Fruit fly (Drosophila melanogaster) whole organism, embryonic: ENCODE measurements around the gene CG18234.
A peak's percentile ranks its signal among the peaks of the same experiment; 100 is the strongest.

ENCODE experiments used
- Atf-2 ChIP-seq: fragments of 200-800 bp; sonication (Bioruptor generic); optimal IDR thresholded peaks from 2 replicates; lab custom pipeline; 2016; ENCODE audit warnings: missing biosample characterization, missing genetic modification characterization
- Awh ChIP-seq: fragments of 200-800 bp; sonication (Bioruptor generic); IDR thresholded peaks from 2 replicates; pipeline ENCODE4, ENCODE4 v1.3.6; 2022; ENCODE audit warnings: missing biosample characterization, missing genetic modification characterization
- CG11247 ChIP-seq: fragments of 200-800 bp; sonication (Bioruptor generic); IDR thresholded peaks from 2 replicates; pipeline ENCODE4 v1.3.6; 2022; ENCODE audit warnings: missing biosample characterization, missing genetic modification characterization
- CG11398 ChIP-seq: fragments of 200-800 bp; sonication (Bioruptor generic); optimal IDR thresholded peaks from 2 replicates; lab custom pipeline; 2016; ENCODE audit warnings: missing biosample characterization, missing genetic modification characterization
- CG12155 ChIP-seq: fragments of 200-800 bp; sonication (Bioruptor generic); optimal IDR thresholded peaks from 3 replicates; lab custom pipeline; 2016; ENCODE audit warnings: missing biosample characterization, missing genetic modification characterization
- CG12769 ChIP-seq: fragments of 200-800 bp; sonication (Bioruptor generic); optimal IDR thresholded peaks from 2 replicates; lab custom pipeline; 2019; ENCODE audit warnings: missing biosample characterization, mild to moderate bottlenecking, missing genetic modification characterization, moderate library complexity
- CG13894 ChIP-seq: fragments of 200-800 bp; sonication (Bioruptor generic); optimal IDR thresholded peaks from 3 replicates; lab custom pipeline; 2018; ENCODE audit warnings: missing biosample characterization, mild to moderate bottlenecking, missing genetic modification characterization, moderate library complexity
- CG14050 ChIP-seq: fragments of 200-800 bp; sonication (Bioruptor generic); IDR thresholded peaks from 3 replicates; pipeline ENCODE4 v1.3.6; 2022; ENCODE audit warnings: missing biosample characterization, missing genetic modification characterization
- CG15011 ChIP-seq: fragments of 200-800 bp; sonication (Bioruptor generic); optimal IDR thresholded peaks from 3 replicates; lab custom pipeline; 2018; ENCODE audit warnings: missing biosample characterization, mild to moderate bottlenecking, missing genetic modification characterization
- CG17359 ChIP-seq: fragments of 200-800 bp; sonication (Bioruptor generic); optimal IDR thresholded peaks from 3 replicates; lab custom pipeline; 2018; ENCODE audit warnings: missing biosample characterization, mild to moderate bottlenecking, missing genetic modification characterization, moderate library complexity
- CG17802 ChIP-seq: fragments of 200-800 bp; sonication (Bioruptor generic); optimal IDR thresholded peaks from 2 replicates; lab custom pipeline; 2018; ENCODE audit warnings: missing biosample characterization, mild to moderate bottlenecking, missing genetic modification characterization, moderate library complexity
- CG30020 ChIP-seq: fragments of 200-800 bp; optimal IDR thresholded peaks from 2 replicates; lab custom pipeline; 2019; ENCODE audit warnings: missing biosample characterization, mild to moderate bottlenecking, missing genetic modification characterization, moderate library complexity
- CG3163 ChIP-seq: fragments of 200-800 bp; sonication (Bioruptor generic); optimal IDR thresholded peaks from 3 replicates; lab custom pipeline; 2016; ENCODE audit warnings: missing biosample characterization, missing genetic modification characterization
- CG4820 ChIP-seq: fragments of 200-800 bp; sonication (Bioruptor generic); optimal IDR thresholded peaks from 3 replicates; lab custom pipeline; 2016; ENCODE audit warnings: missing biosample characterization, missing genetic modification characterization
- CG9797 ChIP-seq: fragments of 200-800 bp; sonication (Bioruptor generic); optimal IDR thresholded peaks from 3 replicates; lab custom pipeline; 2018; ENCODE audit warnings: missing biosample characterization, mild to moderate bottlenecking, missing genetic modification characterization
- Chrac-16 ChIP-seq: fragments of 200-800 bp; sonication (Bioruptor generic); optimal IDR thresholded peaks from 3 replicates; lab custom pipeline; 2016; ENCODE audit warnings: missing biosample characterization, missing genetic modification characterization
- Dad ChIP-seq: fragments of 200-800 bp; sonication (Bioruptor generic); optimal IDR thresholded peaks from 3 replicates; lab custom pipeline; 2016; ENCODE audit warnings: missing biosample characterization, missing genetic modification characterization
- Deaf1 ChIP-seq: fragments of 200-800 bp; optimal IDR thresholded peaks from 3 replicates; lab custom pipeline; 2019; ENCODE audit warnings: missing biosample characterization, mild to moderate bottlenecking, missing genetic modification characterization, moderate library complexity
- Dll ChIP-seq: fragments of 200-800 bp; sonication (Bioruptor generic); IDR thresholded peaks from 4 replicates; pipeline ENCODE4 v1.3.6; 2022; ENCODE audit warnings: missing biosample characterization, missing genetic modification characterization; ENCODE audit not compliant: partially characterized antibody
- Dref ChIP-seq: fragments of 200-800 bp; sonication (Bioruptor generic); IDR thresholded peaks from 2 replicates; pipeline ENCODE4 v1.3.6; 2022; ENCODE audit warnings: missing biosample characterization, missing genetic modification characterization
- NFAT ChIP-seq: fragments of 200-800 bp; sonication (Bioruptor generic); IDR thresholded peaks from 2 replicates; pipeline ENCODE4 v1.3.6; 2022; ENCODE audit warnings: missing biosample characterization, missing genetic modification characterization
- Nf-YC ChIP-seq: fragments of 200-800 bp; optimal IDR thresholded peaks from 3 replicates; lab custom pipeline; 2019; ENCODE audit warnings: missing biosample characterization, mild to moderate bottlenecking, missing genetic modification characterization, moderate library complexity
- Optix ChIP-seq: fragments of 200-800 bp; sonication (Bioruptor generic); IDR thresholded peaks from 3 replicates; pipeline ENCODE4 v1.3.6; 2022; ENCODE audit warnings: missing biosample characterization, missing genetic modification characterization
- Poxn ChIP-seq: fragments of 200-800 bp; sonication (Bioruptor generic); IDR thresholded peaks from 2 replicates; pipeline ENCODE4 v1.3.6; 2022; ENCODE audit warnings: missing biosample characterization, missing genetic modification characterization
- Spps ChIP-seq: fragments of 200-800 bp; sonication (Bioruptor generic); optimal IDR thresholded peaks from 2 replicates; lab custom pipeline; 2018; ENCODE audit warnings: missing biosample characterization, mild to moderate bottlenecking, missing genetic modification characterization
- Stat92E ChIP-seq, 3 experiments: fragments of >200 bp in 2 of 3; fragments of 200-800 bp in 1 of 3; sonication (Bioruptor generic) in 1 of 3; optimal IDR thresholded peaks; 2 replicates each; lab custom pipeline; 2017 to 2019; ENCODE audit warnings: missing biosample characterization in 3 of 3, missing genetic modification characterization in 3 of 3, mild to moderate bottlenecking in 1 of 3, moderate library complexity in 1 of 3
- Usf ChIP-seq: fragments of 200-800 bp; sonication (Bioruptor generic); optimal IDR thresholded peaks from 2 replicates; lab custom pipeline; 2017; ENCODE audit warnings: missing genotype, missing biosample characterization, missing genetic modification characterization
- caup ChIP-seq: fragments of 200-800 bp; sonication (Bioruptor generic); optimal IDR thresholded peaks from 3 replicates; lab custom pipeline; 2017; ENCODE audit warnings: missing biosample characterization, mild to moderate bottlenecking, missing genetic modification characterization, moderate library complexity; ENCODE audit not compliant: severe bottlenecking
- chinmo ChIP-seq: fragments of 200-800 bp; sonication (Bioruptor generic); IDR thresholded peaks from 4 replicates; pipeline ENCODE4 v1.3.6; 2022; ENCODE audit warnings: missing biosample characterization, missing genetic modification characterization; ENCODE audit not compliant: partially characterized antibody
- dan ChIP-seq: fragments of 200-800 bp; sonication (Bioruptor generic); IDR thresholded peaks from 2 replicates; pipeline ENCODE4 v1.3.6; 2022; ENCODE audit warnings: missing biosample characterization, missing genetic modification characterization
- dati ChIP-seq: fragments of 200-800 bp; sonication (Bioruptor generic); IDR thresholded peaks from 2 replicates; pipeline ENCODE4 v1.3.6; 2022; ENCODE audit warnings: missing biosample characterization, missing genetic modification characterization
- dimm ChIP-seq: fragments of 200-800 bp; sonication (Bioruptor generic); IDR thresholded peaks from 2 replicates; pipeline ENCODE4 v1.3.6; 2022; ENCODE audit warnings: missing biosample characterization, missing genetic modification characterization
- dm ChIP-seq: fragments of 200-800 bp; sonication (Bioruptor generic); optimal IDR thresholded peaks from 3 replicates; lab custom pipeline; 2016; ENCODE audit warnings: missing biosample characterization, missing genetic modification characterization
- dpn ChIP-seq, 2 experiments: fragments of 200-800 bp; sonication (Bioruptor generic); optimal IDR thresholded peaks; 3 replicates each; lab custom pipeline; 2016; ENCODE audit warnings: missing biosample characterization in 2 of 2, missing genetic modification characterization in 2 of 2
- fd102C ChIP-seq: fragments of 200-800 bp; sonication (Bioruptor generic); optimal IDR thresholded peaks from 2 replicates; lab custom pipeline; 2018; ENCODE audit warnings: missing biosample characterization, mild to moderate bottlenecking, missing genetic modification characterization, moderate library complexity
- gce ChIP-seq: fragments of 200-800 bp; sonication (Bioruptor generic); IDR thresholded peaks from 3 replicates; pipeline ENCODE4 v1.3.6; 2022; ENCODE audit warnings: missing biosample characterization, missing genetic modification characterization
- gcm2 ChIP-seq: fragments of 200-800 bp; sonication (Bioruptor generic); optimal IDR thresholded peaks from 2 replicates; lab custom pipeline; 2016; ENCODE audit warnings: missing biosample characterization, missing genetic modification characterization
- ham ChIP-seq: fragments of 200-800 bp; sonication (Bioruptor generic); IDR thresholded peaks from 2 replicates; pipeline ENCODE4 v1.3.6; 2022; ENCODE audit warnings: missing biosample characterization, missing genetic modification characterization
- hth ChIP-seq: fragments of >200 bp; optimal IDR thresholded peaks from 2 replicates; lab custom pipeline; 2017; ENCODE audit warnings: inconsistent platforms
- kay ChIP-seq: fragments of 200-800 bp; sonication (Bioruptor generic); optimal IDR thresholded peaks from 2 replicates; lab custom pipeline; 2016; ENCODE audit warnings: missing biosample characterization, missing genetic modification characterization
- lola ChIP-seq, 3 experiments: fragments of >200 bp in 2 of 3; fragments of 200-800 bp in 1 of 3; sonication (Bioruptor generic) in 1 of 3; optimal IDR thresholded peaks; 2 replicates each; lab custom pipeline; 2017 to 2019; ENCODE audit warnings: missing biosample characterization in 3 of 3, missing genetic modification characterization in 3 of 3, mild to moderate bottlenecking in 1 of 3, moderate library complexity in 1 of 3
- luna ChIP-seq: fragments of 200-800 bp; sonication (Bioruptor generic); optimal IDR thresholded peaks from 2 replicates; lab custom pipeline; 2016; ENCODE audit warnings: missing biosample characterization, missing genetic modification characterization
- mam ChIP-seq: fragments of 200-800 bp; sonication (Bioruptor generic); optimal IDR thresholded peaks from 3 replicates; lab custom pipeline; 2016; ENCODE audit warnings: missing biosample characterization, missing genetic modification characterization
- nom ChIP-seq: fragments of 200-800 bp; sonication (Bioruptor generic); optimal IDR thresholded peaks from 2 replicates; lab custom pipeline; 2017; ENCODE audit warnings: missing biosample characterization, missing genetic modification characterization, mild to moderate bottlenecking, moderate library complexity, missing genetic modification reagents
- peb ChIP-seq: fragments of 200-800 bp; sonication (Bioruptor generic); IDR thresholded peaks from 2 replicates; pipeline ENCODE4 v1.3.6; 2022; ENCODE audit warnings: missing biosample characterization, missing genetic modification characterization
- rib ChIP-seq: fragments of 200-800 bp; sonication (Bioruptor generic); IDR thresholded peaks from 2 replicates; pipeline ENCODE4 v1.3.6; 2022; ENCODE audit warnings: missing biosample characterization, missing genetic modification characterization
- scrt ChIP-seq: fragments of 200-800 bp; sonication (Bioruptor generic); optimal IDR thresholded peaks from 2 replicates; lab custom pipeline; 2018; ENCODE audit warnings: missing biosample characterization, mild to moderate bottlenecking, missing genetic modification characterization, moderate library complexity
- slp2 ChIP-seq: fragments of 200-800 bp; sonication (Bioruptor generic); optimal IDR thresholded peaks from 2 replicates; lab custom pipeline; 2016; ENCODE audit warnings: missing biosample characterization, missing genetic modification characterization
- sqz ChIP-seq: fragments of 200-800 bp; sonication (Bioruptor generic); optimal IDR thresholded peaks from 3 replicates; lab custom pipeline; 2018; ENCODE audit warnings: missing biosample characterization, mild to moderate bottlenecking, missing genetic modification characterization
- twi ChIP-seq: fragments of 200-800 bp; optimal IDR thresholded peaks from 2 replicates; lab custom pipeline; 2019; ENCODE audit warnings: missing biosample characterization, mild to moderate bottlenecking, missing genetic modification characterization, moderate library complexity

CG18234 gene

DNA sequence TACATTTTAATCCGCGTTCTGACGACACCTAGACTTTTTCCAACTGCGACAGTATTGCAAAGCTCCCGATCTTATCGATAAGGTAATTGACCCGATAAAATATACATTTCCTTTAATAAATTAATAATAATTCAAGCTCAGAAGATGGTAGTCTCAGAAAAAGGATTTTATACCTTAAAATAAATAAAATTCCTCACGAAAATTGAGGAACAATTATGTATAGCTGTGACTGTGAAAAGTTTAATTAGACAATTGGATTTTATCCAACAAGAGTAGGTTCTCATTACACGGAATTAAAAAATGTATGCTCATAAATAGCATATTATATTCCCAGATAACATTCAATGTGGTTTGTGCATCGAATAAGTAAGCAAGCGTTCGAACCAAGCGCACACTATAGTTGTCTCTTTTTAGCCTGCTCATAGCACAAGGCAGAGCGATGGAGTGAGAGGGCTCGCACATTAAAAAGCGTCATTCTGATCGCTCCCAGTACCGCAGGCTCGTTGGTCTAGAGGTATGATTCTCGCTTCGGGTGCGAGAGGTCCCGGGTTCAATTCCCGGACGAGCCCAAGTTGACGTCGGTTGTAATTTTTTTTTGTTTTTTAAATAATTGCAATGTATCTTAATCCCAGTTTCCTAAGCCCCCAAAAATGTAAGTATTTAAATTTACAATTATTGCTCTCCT, 14.8 kb downstream of the CG18234 start, which contains the start of the genes CG13380 and CG4174 (continued):
- no peak for TF ChIP-seq fd102C (GFP tag; lab: Kevin White, UChicago)
- no peak for TF ChIP-seq Optix (GFP tag; lab: Robert Waterston, UW)
- TF ChIP-seq chinmo: peak; percentile 46; the same call in 2 of the 4 replicates
- TF ChIP-seq Stat92E (GFP tag; optimal IDR thresholded peaks at IDR 0.05; lab: Kevin White, UChicago): no peak
- TF ChIP-seq scrt (GFP tag; lab: Kevin White, UChicago): no peak
- no peak for TF ChIP-seq CG12155 (GFP tag; lab: Kevin White, UChicago)
- no peak for TF ChIP-seq hth (lab: Kevin White, UChicago)
- no peak for TF ChIP-seq CG30020 (tag; lab: Kevin White, UChicago)
- TF ChIP-seq slp2: no peak
- no peak for TF ChIP-seq Chrac-16 (GFP tag; lab: Kevin White, UChicago)
- peak; percentile 27; the same call in 1 of the 2 replicates for TF ChIP-seq Dref (GFP tag; lab: Robert Waterston, UW)
- no peak for TF ChIP-seq lola (GFP tag; optimal IDR thresholded peaks at IDR 0.05; lab: Kevin White, UChicago)
- TF ChIP-seq Dad: no peak
- TF ChIP-seq sqz (GFP tag; lab: Kevin White, UChicago): no peak
- peak in 1 of 2 experiments; percentile 21 for TF ChIP-seq dpn (GFP tag; optimal IDR thresholded peaks at IDR 0.05; lab: Kevin White, UChicago)
- TF ChIP-seq Spps: no peak
- no peak for TF ChIP-seq dati (GFP tag; lab: Robert Waterston, UW)
- no peak for TF ChIP-seq gce (GFP tag; lab: Robert Waterston, UW)
- TF ChIP-seq gcm2 (GFP tag; lab: Kevin White, UChicago): no peak
- no peak for TF ChIP-seq Nf-YC (tag; lab: Kevin White, UChicago)
- no peak for TF ChIP-seq CG17802
- peak; percentile 51; the same call in 1 of the 4 replicates for TF ChIP-seq Dll (GFP tag; lab: Robert Waterston, UW)
- TF ChIP-seq twi (tag; lab: Kevin White, UChicago): no peak
- TF ChIP-seq CG12769 (tag; lab: Kevin White, UChicago): no peak
- no peak for TF ChIP-seq kay (GFP tag; lab: Kevin White, UChicago)
- TF ChIP-seq dimm (GFP tag; lab: Robert Waterston, UW): no peak
- TF ChIP-seq peb (GFP tag; lab: Robert Waterston, UW): no peak
- TF ChIP-seq Atf-2 (GFP tag; lab: Kevin White, UChicago): no peak
- TF ChIP-seq CG4820 (GFP tag; lab: Kevin White, UChicago): no peak
- no peak for TF ChIP-seq Usf
- TF ChIP-seq CG9797: no peak
- no peak for TF ChIP-seq mam
- TF ChIP-seq nom (GFP tag; lab: Kevin White, UChicago): no peak
- no peak for TF ChIP-seq dm
- TF ChIP-seq luna: no peak
- no peak for TF ChIP-seq dan (GFP tag; lab: Robert Waterston, UW)
- no peak for TF ChIP-seq CG17359 (tag; lab: Kevin White, UChicago)
- TF ChIP-seq CG13894 (tag; lab: Kevin White, UChicago): no peak
- no peak for TF ChIP-seq caup
- TF ChIP-seq CG14050 (GFP tag; lab: Robert Waterston, UW): no peak
- TF ChIP-seq Deaf1 (tag; lab: Kevin White, UChicago): no peak
- no peak for TF ChIP-seq CG15011
- TF ChIP-seq rib (GFP tag; lab: Robert Waterston, UW): no peak
- no peak for TF ChIP-seq CG3163 (GFP tag; lab: Kevin White, UChicago)
- no peak for TF ChIP-seq NFAT (GFP tag; lab: Robert Waterston, UW)
- TF ChIP-seq Awh (GFP tag; lab: Robert Waterston, UW): 0 out of 2 replicates have a peak, but pooled peaks have one; percentile 15
- TF ChIP-seq CG11398 (GFP tag; lab: Kevin White, UChicago): no peak
- TF ChIP-seq Poxn (GFP tag; lab: Robert Waterston, UW): no peak
- peak; percentile 12; the same call in 1 of the 2 replicates for TF ChIP-seq CG11247 (GFP tag; lab: Robert Waterston, UW)
- TF ChIP-seq ham (GFP tag; lab: Robert Waterston, UW): no peak
